Worm (Caenorhabditis elegans): ENCODE results near the gene F09E5.14.

DNA sequence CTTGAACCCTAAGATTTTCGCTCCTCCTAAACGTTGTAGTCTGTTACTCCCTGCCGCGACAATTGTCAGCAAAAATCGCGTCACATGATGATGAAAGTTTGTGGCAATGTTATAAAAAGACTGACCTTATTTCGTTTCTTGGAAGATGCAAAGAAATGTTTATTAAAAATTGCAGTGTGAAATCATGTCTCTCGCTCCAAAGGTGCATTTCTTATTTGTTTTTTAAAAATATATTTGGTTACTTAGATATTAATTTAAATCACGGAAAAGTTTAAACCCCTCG, 33.5 kb upstream of the F09E5.14 start:
- TF ChIP-seq nhr-25 (tag; optimal IDR thresholded peaks at IDR 0.05) (peak; percentile 68), tbx-2 (tag; optimal IDR thresholded peaks at IDR 0.05) (no peak), nhr-28 (tag; optimal IDR thresholded peaks at IDR 0.05) (no peak)
